Worm (Caenorhabditis elegans): Measurements from ENCODE around the gene B0302.2.

- TF ChIP-seq klf-2 (GFP tag; conservative IDR thresholded peaks at IDR 0.05) (no peak), flt-1 (GFP tag; IDR thresholded peaks at IDR 0.05) (no peak), med-1 (GFP tag; optimal IDR thresholded peaks at IDR 0.05; ENCODE audit: insufficient read depth) (no peak), cog-1 (tag; optimal IDR thresholded peaks at IDR 0.05) (no peak), tab-1 (GFP tag; IDR thresholded peaks at IDR 0.05) (no peak), ztf-29 (GFP tag; IDR thresholded peaks at IDR 0.05) (no peak), ref-1 (GFP tag; conservative IDR thresholded peaks at IDR 0.05) (no peak), T22C8.4 (GFP tag; IDR thresholded peaks at IDR 0.05) (peak; percentile 44; the same call in 1 of the 2 replicates), ztf-23 (GFP tag; IDR thresholded peaks at IDR 0.05) (0 out of 2 replicates have a peak, but pooled peaks have one; percentile 35)
Measured at ce11 chrX:17217050-17217813, 38.9 kb downstream of the B0302.2 start, which contains the start of gene acdh-7.
